Worm (Caenorhabditis elegans): Measurements from ENCODE around the gene Y116F11B.8.

- TF ChIP-seq mdl-1 (tag; optimal IDR thresholded peaks at IDR 0.05) (no peak), nhr-6 (tag; optimal IDR thresholded peaks at IDR 0.05) (no peak), lsy-2 (tag; optimal IDR thresholded peaks at IDR 0.05) (no peak), ama-1 (optimal IDR thresholded peaks at IDR 0.05) (no peak), blmp-1 (tag; optimal IDR thresholded peaks at IDR 0.05; ENCODE audit: insufficient read depth) (no peak)
These were observed 9.4 kb upstream of the Y116F11B.8 start, which contains the start of gene Y116F11B.7 for ce11 chrV:19848014-19848413.
